Worm (Caenorhabditis elegans): Measurements from ENCODE around the gene ZK353.9.

ZK353.9 gene

DNA sequence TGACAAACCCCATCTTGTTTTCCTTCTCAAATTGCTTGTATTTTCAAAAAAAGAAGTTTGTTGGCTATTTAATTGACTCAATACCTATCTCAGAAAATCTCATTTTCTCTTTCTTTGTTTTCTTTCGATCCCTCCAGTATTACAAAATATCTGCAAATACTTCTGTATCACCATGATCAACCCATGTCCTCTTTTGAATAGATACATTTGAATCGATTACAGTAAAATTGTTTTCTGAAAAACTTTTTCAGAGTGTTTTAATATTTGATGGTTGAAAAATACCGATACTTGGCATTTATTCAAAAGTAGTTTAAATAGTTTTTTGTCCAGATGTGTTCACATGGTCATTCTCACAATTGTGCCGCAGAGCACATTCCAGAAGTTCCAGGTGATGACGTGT, at the start of gene ZK353.9:
Gene ZK353.9 (plus strand): TSS at position 331 of the 400 bp plus-strand sequence.
- no peak for TF ChIP-seq flt-1 (GFP tag; IDR thresholded peaks at IDR 0.05)
- no peak for TF ChIP-seq ztf-29 (GFP tag; IDR thresholded peaks at IDR 0.05)
- TF ChIP-seq tab-1 (GFP tag; IDR thresholded peaks at IDR 0.05), result no peak
- TF ChIP-seq ztf-23 (GFP tag; IDR thresholded peaks at IDR 0.05), result no peak
- TF ChIP-seq med-1 (GFP tag; optimal IDR thresholded peaks at IDR 0.05; ENCODE audit: insufficient read depth), result no peak
- TF ChIP-seq T22C8.4 (GFP tag; IDR thresholded peaks at IDR 0.05), result no peak
- no peak for TF ChIP-seq cog-1 (tag; optimal IDR thresholded peaks at IDR 0.05)
- no peak for TF ChIP-seq klf-2 (GFP tag; conservative IDR thresholded peaks at IDR 0.05)
- no peak for TF ChIP-seq ref-1 (GFP tag; conservative IDR thresholded peaks at IDR 0.05)

ce11 chrIII:8363253-8364061, 45.8 kb upstream of the ZK353.9 start, which contains the start of gene R05D3.3:
R05D3.3 (plus strand) TSS chrIII:8364011.
- no peak for TF ChIP-seq ztf-23 (GFP tag; IDR thresholded peaks at IDR 0.05)
- TF ChIP-seq flt-1 (GFP tag; IDR thresholded peaks at IDR 0.05), result no peak
- TF ChIP-seq ref-1 (GFP tag; conservative IDR thresholded peaks at IDR 0.05), result no peak
- TF ChIP-seq tab-1 (GFP tag; IDR thresholded peaks at IDR 0.05), result no peak
- no peak for TF ChIP-seq klf-2 (GFP tag; conservative IDR thresholded peaks at IDR 0.05)
- no peak for TF ChIP-seq med-1 (GFP tag; optimal IDR thresholded peaks at IDR 0.05; ENCODE audit: insufficient read depth)
- TF ChIP-seq ztf-29 (GFP tag; IDR thresholded peaks at IDR 0.05), result no peak
- TF ChIP-seq T22C8.4 (GFP tag; IDR thresholded peaks at IDR 0.05), result no peak
- no peak for TF ChIP-seq cog-1 (tag; optimal IDR thresholded peaks at IDR 0.05)

DNA sequence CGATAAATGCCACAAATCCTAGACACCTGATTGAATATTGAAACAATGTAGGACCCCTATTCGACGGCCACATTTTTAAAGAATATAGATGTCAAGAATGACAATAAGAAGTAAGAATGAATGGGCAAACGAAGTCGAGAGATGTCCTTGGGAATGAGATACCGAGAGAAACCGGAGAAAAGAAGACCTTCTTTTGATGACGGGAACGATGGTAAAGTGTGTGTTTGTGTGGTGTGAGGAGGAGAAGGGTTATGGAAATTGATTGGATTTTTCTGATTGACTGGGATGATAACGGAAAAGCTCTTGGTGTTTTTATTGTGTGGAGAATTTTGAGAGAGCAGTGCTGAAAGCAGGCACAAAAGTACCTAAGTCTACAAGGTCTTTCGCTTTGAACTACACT, 40.7 kb upstream of the ZK353.9 start, which contains the start of gene R05D3.9:
Gene R05D3.9 (minus strand): TSS at position 101 of the 400 bp plus-strand sequence.
- TF ChIP-seq med-1 (GFP tag; optimal IDR thresholded peaks at IDR 0.05; ENCODE audit: insufficient read depth) (no peak), flt-1 (GFP tag; IDR thresholded peaks at IDR 0.05) (no peak), ztf-23 (GFP tag; IDR thresholded peaks at IDR 0.05) (no peak)

DNA sequence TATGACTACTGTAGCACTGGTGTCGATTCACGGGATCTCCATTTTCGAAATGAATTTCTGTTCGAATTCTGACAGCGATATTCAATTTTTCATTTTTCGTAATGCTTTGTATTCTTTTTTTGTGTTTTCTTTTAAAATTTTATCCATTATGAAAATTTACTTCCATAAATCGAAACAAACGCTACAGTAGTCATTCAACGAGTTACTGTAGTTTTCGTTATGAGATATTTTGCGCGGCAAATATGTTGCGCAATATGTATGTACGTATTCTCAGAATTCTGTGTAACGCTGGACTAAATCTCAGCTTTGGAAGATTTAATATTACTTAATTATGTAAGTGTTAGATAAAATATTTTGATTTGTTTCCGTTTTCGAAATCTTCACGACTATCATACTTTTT, 40.1 kb upstream of the ZK353.9 start:
- TF ChIP-seq cog-1 (tag; optimal IDR thresholded peaks at IDR 0.05) (no peak), ztf-23 (GFP tag; IDR thresholded peaks at IDR 0.05) (no peak), klf-2 (GFP tag; conservative IDR thresholded peaks at IDR 0.05) (no peak), med-1 (GFP tag; optimal IDR thresholded peaks at IDR 0.05; ENCODE audit: insufficient read depth) (no peak), ztf-29 (GFP tag; IDR thresholded peaks at IDR 0.05) (no peak), tab-1 (GFP tag; IDR thresholded peaks at IDR 0.05) (no peak), T22C8.4 (GFP tag; IDR thresholded peaks at IDR 0.05) (no peak), ref-1 (GFP tag; conservative IDR thresholded peaks at IDR 0.05) (no peak), flt-1 (GFP tag; IDR thresholded peaks at IDR 0.05) (no peak)

- TF ChIP-seq flt-1 (GFP tag; IDR thresholded peaks at IDR 0.05) (no peak), med-1 (GFP tag; optimal IDR thresholded peaks at IDR 0.05; ENCODE audit: insufficient read depth) (no peak), ref-1 (GFP tag; conservative IDR thresholded peaks at IDR 0.05) (no peak), ztf-29 (GFP tag; IDR thresholded peaks at IDR 0.05) (no peak), tab-1 (GFP tag; IDR thresholded peaks at IDR 0.05) (no peak), cog-1 (tag; optimal IDR thresholded peaks at IDR 0.05) (no peak), klf-2 (GFP tag; conservative IDR thresholded peaks at IDR 0.05) (no peak), ztf-23 (GFP tag; IDR thresholded peaks at IDR 0.05) (no peak), T22C8.4 (GFP tag; IDR thresholded peaks at IDR 0.05) (no peak)
These were observed 39.1 kb upstream of the ZK353.9 start for ce11 chrIII:8370188-8370587.

ce11 chrIII:8370846-8371257, 38.4 kb upstream of the ZK353.9 start:
- TF ChIP-seq ztf-23 (GFP tag; IDR thresholded peaks at IDR 0.05), result no peak
- TF ChIP-seq tab-1 (GFP tag; IDR thresholded peaks at IDR 0.05), result no peak
- no peak for TF ChIP-seq med-1 (GFP tag; optimal IDR thresholded peaks at IDR 0.05; ENCODE audit: insufficient read depth)
- no peak for TF ChIP-seq cog-1 (tag; optimal IDR thresholded peaks at IDR 0.05)
- no peak for TF ChIP-seq ref-1 (GFP tag; conservative IDR thresholded peaks at IDR 0.05)
- no peak for TF ChIP-seq T22C8.4 (GFP tag; IDR thresholded peaks at IDR 0.05)
- TF ChIP-seq ztf-29 (GFP tag; IDR thresholded peaks at IDR 0.05), result no peak
- no peak for TF ChIP-seq klf-2 (GFP tag; conservative IDR thresholded peaks at IDR 0.05)
- TF ChIP-seq flt-1 (GFP tag; IDR thresholded peaks at IDR 0.05), result no peak

ce11 chrIII:8371595-8372305, 37.5 kb upstream of the ZK353.9 start, which contains the start of gene lmbr-1:
lmbr-1 (plus strand) TSS chrIII:8372255.
- no peak for TF ChIP-seq cog-1 (tag; optimal IDR thresholded peaks at IDR 0.05)
- no peak for TF ChIP-seq ztf-23 (GFP tag; IDR thresholded peaks at IDR 0.05)
- no peak for TF ChIP-seq flt-1 (GFP tag; IDR thresholded peaks at IDR 0.05)
- TF ChIP-seq T22C8.4 (GFP tag; IDR thresholded peaks at IDR 0.05), result no peak
- TF ChIP-seq tab-1 (GFP tag; IDR thresholded peaks at IDR 0.05), result no peak
- TF ChIP-seq ztf-29 (GFP tag; IDR thresholded peaks at IDR 0.05), result no peak
- no peak for TF ChIP-seq med-1 (GFP tag; optimal IDR thresholded peaks at IDR 0.05; ENCODE audit: insufficient read depth)
- no peak for TF ChIP-seq klf-2 (GFP tag; conservative IDR thresholded peaks at IDR 0.05)

DNA sequence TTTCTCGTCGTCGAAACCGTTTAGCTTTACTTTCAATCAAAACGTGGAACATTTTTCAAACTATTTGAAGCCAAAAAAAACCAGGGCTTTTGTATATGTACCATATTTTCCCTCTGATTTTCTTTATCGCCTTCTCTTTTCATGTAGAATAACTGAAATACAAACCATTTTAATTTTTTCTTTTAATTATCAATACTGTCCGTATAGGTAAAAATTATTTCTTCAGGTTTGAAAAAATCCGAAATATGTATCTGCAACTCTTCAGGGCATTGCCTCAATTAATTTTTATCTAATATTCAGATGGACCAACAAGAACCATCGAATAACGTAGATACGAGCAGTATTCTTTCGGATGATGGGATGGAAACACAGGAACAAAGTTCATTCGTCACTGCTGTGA, 34.3 kb upstream of the ZK353.9 start, which contains the start of gene met-2:
Gene met-2 (plus strand): TSS at position 301 of the 400 bp plus-strand sequence.
- no peak for TF ChIP-seq klf-2 (GFP tag; conservative IDR thresholded peaks at IDR 0.05)
- no peak for TF ChIP-seq med-1 (GFP tag; optimal IDR thresholded peaks at IDR 0.05; ENCODE audit: insufficient read depth)
- no peak for TF ChIP-seq ztf-29 (GFP tag; IDR thresholded peaks at IDR 0.05)
- no peak for TF ChIP-seq ztf-23 (GFP tag; IDR thresholded peaks at IDR 0.05)
- TF ChIP-seq tab-1 (GFP tag; IDR thresholded peaks at IDR 0.05), result no peak
- TF ChIP-seq T22C8.4 (GFP tag; IDR thresholded peaks at IDR 0.05), result no peak
- TF ChIP-seq cog-1 (tag; optimal IDR thresholded peaks at IDR 0.05), result no peak
- no peak for TF ChIP-seq ref-1 (GFP tag; conservative IDR thresholded peaks at IDR 0.05)
- no peak for TF ChIP-seq flt-1 (GFP tag; IDR thresholded peaks at IDR 0.05)

DNA sequence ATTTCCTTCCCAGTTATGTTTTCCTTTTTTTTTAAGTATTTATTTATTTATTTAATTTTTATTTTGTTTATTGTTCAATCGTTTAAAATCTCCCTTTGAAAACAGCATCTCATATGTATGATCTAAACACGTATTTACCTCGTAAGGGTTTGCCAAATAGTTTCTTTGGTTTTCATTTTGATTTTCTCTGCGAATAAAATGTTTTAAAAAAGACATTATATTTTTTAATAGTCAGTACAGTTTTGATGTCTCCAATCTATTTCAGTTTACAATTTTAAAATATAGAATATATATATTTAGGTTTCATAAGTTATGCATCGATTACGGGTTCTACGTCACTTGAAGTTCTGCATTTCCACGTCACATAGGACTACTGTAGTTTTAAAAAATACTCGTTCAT, 28.7 kb upstream of the ZK353.9 start, which contains the start of gene R05D3.12:
Gene R05D3.12 (plus strand): TSS at position 301 of the 400 bp plus-strand sequence.
- TF ChIP-seq ztf-23 (GFP tag; IDR thresholded peaks at IDR 0.05) (no peak), ref-1 (GFP tag; conservative IDR thresholded peaks at IDR 0.05) (no peak), klf-2 (GFP tag; conservative IDR thresholded peaks at IDR 0.05) (no peak), flt-1 (GFP tag; IDR thresholded peaks at IDR 0.05) (no peak), cog-1 (tag; optimal IDR thresholded peaks at IDR 0.05) (no peak), tab-1 (GFP tag; IDR thresholded peaks at IDR 0.05) (no peak), med-1 (GFP tag; optimal IDR thresholded peaks at IDR 0.05; ENCODE audit: insufficient read depth) (no peak), T22C8.4 (GFP tag; IDR thresholded peaks at IDR 0.05) (no peak), ztf-29 (GFP tag; IDR thresholded peaks at IDR 0.05) (no peak)

Measured in whole organism, midembryonic.